Worm (Caenorhabditis elegans) whole organism, L2 larva: ENCODE measurements around the gene T08G2.2.

ENCODE experiments used
- aly-2 ChIP-seq: fragments of 150-350 bp; optimal IDR thresholded peaks from 2 replicates; lab custom pipeline; 2014; ENCODE audit warnings: missing biosample characterization, missing genetic modification characterization
- ama-1 ChIP-seq: fragments of 150-350 bp; optimal IDR thresholded peaks from 2 replicates; lab custom pipeline; 2018; ENCODE audit warnings: inconsistent platforms
- fos-1 ChIP-seq: fragments of 150-350 bp; optimal IDR thresholded peaks from 2 replicates; lab custom pipeline; 2014; ENCODE audit warnings: missing biosample characterization, missing genetic modification characterization
- lin-13 ChIP-seq: fragments of 150-350 bp; optimal IDR thresholded peaks from 2 replicates; lab custom pipeline; 2014; ENCODE audit warnings: missing biosample characterization, missing genetic modification reagents, missing genetic modification characterization
- lsy-2 ChIP-seq, 2 experiments: fragments of 150-350 bp in 1 of 2; sonication (generic microtip) in 1 of 2; optimal IDR thresholded peaks; 2 replicates each; lab custom pipeline; 2014 to 2017; ENCODE audit warnings: missing biosample characterization in 2 of 2, missing genetic modification characterization in 2 of 2
- nhr-129 ChIP-seq: fragments of 150-350 bp; optimal IDR thresholded peaks from 2 replicates; lab custom pipeline; 2014; ENCODE audit warnings: missing biosample characterization, missing genetic modification characterization
- nhr-237 ChIP-seq: fragments of 150-350 bp; optimal IDR thresholded peaks from 2 replicates; lab custom pipeline; 2014; ENCODE audit warnings: missing biosample characterization, missing genetic modification characterization
- nhr-25 ChIP-seq: fragments of 150-350 bp; sonication (generic microtip); optimal IDR thresholded peaks from 3 replicates; lab custom pipeline; 2014; ENCODE audit warnings: missing biosample characterization, missing genetic modification characterization
- nhr-77 ChIP-seq: fragments of 150-350 bp; optimal IDR thresholded peaks from 2 replicates; lab custom pipeline; 2014; ENCODE audit warnings: missing biosample characterization, missing genetic modification characterization
- ztf-4 ChIP-seq: fragments of 150-350 bp; optimal IDR thresholded peaks from 2 replicates; lab custom pipeline; 2014; ENCODE audit warnings: missing biosample characterization, missing genetic modification characterization

DNA sequence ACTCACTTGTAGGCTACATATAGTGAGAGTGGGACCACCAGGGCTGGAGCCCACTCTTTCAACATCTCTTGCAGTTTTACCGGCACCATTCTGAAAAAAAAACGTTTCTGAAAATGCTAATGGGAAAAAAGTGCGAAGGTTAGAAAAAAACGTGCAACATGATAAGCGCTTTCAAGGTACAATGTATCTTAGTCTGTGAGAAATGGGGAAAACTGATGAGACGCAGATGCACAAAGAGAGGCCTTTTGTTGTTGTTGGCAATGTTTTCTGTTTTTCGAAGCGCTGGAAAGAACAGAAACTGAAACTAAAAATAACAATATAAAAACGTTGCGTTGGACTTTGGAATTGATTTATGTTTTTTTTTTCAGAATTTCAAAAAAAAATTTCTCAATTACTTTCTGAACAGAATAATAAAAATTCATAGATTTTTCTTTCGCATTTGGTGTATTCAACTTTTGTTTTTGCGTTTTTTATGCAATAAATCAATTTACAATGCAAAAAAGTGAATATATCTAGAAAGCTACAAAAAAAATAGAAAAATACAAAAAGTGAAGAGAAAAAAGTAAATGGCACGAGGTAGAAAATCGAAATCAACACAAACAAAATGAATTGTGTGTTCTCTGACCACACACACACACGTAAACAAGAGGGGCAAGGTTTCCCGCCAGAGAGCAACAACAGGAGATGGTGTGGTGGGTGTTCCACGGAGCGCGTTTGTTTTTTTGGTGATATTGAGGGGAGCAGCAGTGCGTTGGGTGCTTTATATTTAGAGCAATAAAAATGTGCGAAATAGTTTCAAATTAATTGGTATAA lies 26.8 kb upstream of the T08G2.2 start, which contains the start of gene dhs-30:
- no peak for TF ChIP-seq aly-2 (tag; lab: Kevin White, UChicago)
- TF ChIP-seq nhr-25 (tag; lab: Kevin White, UChicago), result peak; percentile 54
- no peak for TF ChIP-seq nhr-237 (tag; lab: Kevin White, UChicago)
- TF ChIP-seq fos-1 (tag; lab: Kevin White, UChicago), result peak; percentile 12
- TF ChIP-seq nhr-129 (tag; lab: Kevin White, UChicago), result peak; percentile 15
- TF ChIP-seq nhr-77, result no peak
- TF ChIP-seq lin-13 (GFP tag; lab: Kevin White, UChicago), result no peak
- TF ChIP-seq ama-1, result no peak
- TF ChIP-seq ztf-4 (tag; lab: Kevin White, UChicago), result no peak
- no peak for TF ChIP-seq lsy-2 (tag; optimal IDR thresholded peaks at IDR 0.05; lab: Kevin White, UChicago)
